Worm (Caenorhabditis elegans): ENCODE measurements around the gene K03A11.6.

DNA sequence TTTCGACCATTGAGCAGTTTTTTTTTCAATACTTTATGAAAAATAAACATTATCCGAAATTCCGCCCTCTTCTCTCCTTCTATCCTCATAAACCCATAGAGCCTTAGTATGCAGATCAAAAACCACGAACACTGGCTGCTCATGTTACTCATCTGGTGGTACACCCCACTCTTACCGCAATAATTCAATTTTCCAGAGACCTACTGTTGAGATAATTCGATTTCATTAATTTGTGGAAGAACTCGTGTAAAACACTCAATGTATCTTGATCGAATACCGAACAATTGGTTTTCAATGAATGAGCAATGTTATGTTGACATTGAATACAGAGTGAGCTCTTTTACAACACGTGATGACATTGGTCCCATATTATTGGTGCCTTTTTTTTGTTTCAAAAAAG, 34.2 kb upstream of the K03A11.6 start:
- TF ChIP-seq flt-1 (GFP tag; IDR thresholded peaks at IDR 0.05) (no peak), ceh-36 (tag; optimal IDR thresholded peaks at IDR 0.05) (no peak), ama-1 (optimal IDR thresholded peaks at IDR 0.05) (no peak), ceh-13 (GFP tag; optimal IDR thresholded peaks at IDR 0.05) (no peak), pes-1 (GFP tag; IDR thresholded peaks at IDR 0.05) (no peak), aly-1 (tag; optimal IDR thresholded peaks at IDR 0.05) (no peak), tra-4 (tag; optimal IDR thresholded peaks at IDR 0.05) (no peak), scrt-1 (GFP tag; IDR thresholded peaks at IDR 0.05) (no peak), tbx-37 (GFP tag; conservative IDR thresholded peaks at IDR 0.05) (no peak), hmbx-1 (tag; optimal IDR thresholded peaks at IDR 0.05) (no peak), F13C5.2 (tag; optimal IDR thresholded peaks at IDR 0.05) (no peak), B0310.2 (tag; optimal IDR thresholded peaks at IDR 0.05) (no peak), hnd-1 (tag; optimal IDR thresholded peaks at IDR 0.05) (no peak)

Data from whole organism, early embryonic.